Fruit fly (Drosophila melanogaster) whole organism: ENCODE data around the gene Dnah3.

ENCODE experiments used
- CG8478 ChIP-seq: fragments of >200 bp; optimal IDR thresholded peaks from 2 replicates; lab custom pipeline; 2018; ENCODE audit warnings: inconsistent platforms
- Dll ChIP-seq: fragments of >200 bp; optimal IDR thresholded peaks from 2 replicates; lab custom pipeline; 2017
- EcR ChIP-seq, 2 experiments: fragments of >200 bp; optimal IDR thresholded peaks; 2 replicates each; lab custom pipeline; 2017; ENCODE audit warnings: missing biosample characterization in 2 of 2, missing genetic modification characterization in 2 of 2, missing genetic modification reagents in 2 of 2
- pan ChIP-seq: fragments of >200 bp; optimal IDR thresholded peaks from 2 replicates; lab custom pipeline; 2017
- psq ChIP-seq: fragments of >200 bp; optimal IDR thresholded peaks from 2 replicates; lab custom pipeline; 2017
- usp ChIP-seq: fragments of >200 bp; optimal IDR thresholded peaks from 2 replicates; lab custom pipeline; 2017; ENCODE audit warnings: missing biosample characterization, missing genetic modification characterization, mixed read lengths

Gene Dnah3

DNA sequence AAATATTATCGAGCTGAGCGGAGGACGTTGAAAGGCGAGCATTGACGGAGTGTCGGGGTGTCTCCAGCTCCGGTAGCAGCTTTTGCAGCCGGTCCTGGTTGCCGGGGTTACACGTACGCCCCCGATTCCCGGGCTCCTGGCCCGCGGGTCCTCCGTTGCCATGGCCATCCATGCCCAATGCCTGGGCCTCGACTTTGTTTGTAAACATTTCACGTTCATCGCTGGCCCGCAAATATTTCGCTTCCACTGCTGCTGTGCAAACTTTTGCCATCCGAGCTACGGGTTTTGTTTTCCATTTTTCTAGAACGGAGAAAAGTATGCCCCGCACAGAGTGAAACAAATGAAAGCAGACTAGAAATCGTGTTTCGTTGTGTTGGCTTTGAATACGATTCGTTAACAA lies at the start of gene Dnah3:
Dnah3 (plus strand) TSS at position 301 of the 400 bp plus-strand sequence.
- TF ChIP-seq EcR (GFP tag; optimal IDR thresholded peaks at IDR 0.05; lab: Kevin White, UChicago): no peak
- TF ChIP-seq pan (lab: Kevin White, UChicago): no peak
- TF ChIP-seq CG8478 (lab: Kevin White, UChicago): no peak
- TF ChIP-seq Dll (lab: Kevin White, UChicago): no peak

DNA sequence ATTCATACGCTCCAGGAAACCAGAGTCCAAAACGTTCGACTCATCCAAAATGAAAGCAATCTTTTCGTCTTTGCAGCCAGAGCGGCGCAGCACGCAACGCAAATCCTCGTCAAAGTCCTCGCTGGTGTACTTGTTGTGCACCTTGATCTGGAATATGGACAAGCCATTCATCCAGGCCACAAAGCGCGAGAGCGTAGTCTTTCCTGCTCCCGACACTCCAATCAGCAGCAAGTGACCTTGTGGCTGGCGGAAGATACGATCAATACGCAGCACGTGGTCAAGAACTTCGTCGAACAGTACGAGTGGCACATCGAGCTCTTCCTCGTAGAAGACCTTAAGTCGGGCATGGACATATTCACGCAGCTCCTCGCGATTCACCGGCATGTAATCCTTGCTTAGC lies 46.9 kb upstream of the Dnah3 start:
- TF ChIP-seq psq (lab: Kevin White, UChicago): no peak
- TF ChIP-seq usp: no peak
- TF ChIP-seq Dll (lab: Kevin White, UChicago): no peak
- TF ChIP-seq EcR (GFP tag; optimal IDR thresholded peaks at IDR 0.05; lab: Kevin White, UChicago): no peak
- no peak for TF ChIP-seq CG8478 (lab: Kevin White, UChicago)
- TF ChIP-seq pan (lab: Kevin White, UChicago): no peak

DNA sequence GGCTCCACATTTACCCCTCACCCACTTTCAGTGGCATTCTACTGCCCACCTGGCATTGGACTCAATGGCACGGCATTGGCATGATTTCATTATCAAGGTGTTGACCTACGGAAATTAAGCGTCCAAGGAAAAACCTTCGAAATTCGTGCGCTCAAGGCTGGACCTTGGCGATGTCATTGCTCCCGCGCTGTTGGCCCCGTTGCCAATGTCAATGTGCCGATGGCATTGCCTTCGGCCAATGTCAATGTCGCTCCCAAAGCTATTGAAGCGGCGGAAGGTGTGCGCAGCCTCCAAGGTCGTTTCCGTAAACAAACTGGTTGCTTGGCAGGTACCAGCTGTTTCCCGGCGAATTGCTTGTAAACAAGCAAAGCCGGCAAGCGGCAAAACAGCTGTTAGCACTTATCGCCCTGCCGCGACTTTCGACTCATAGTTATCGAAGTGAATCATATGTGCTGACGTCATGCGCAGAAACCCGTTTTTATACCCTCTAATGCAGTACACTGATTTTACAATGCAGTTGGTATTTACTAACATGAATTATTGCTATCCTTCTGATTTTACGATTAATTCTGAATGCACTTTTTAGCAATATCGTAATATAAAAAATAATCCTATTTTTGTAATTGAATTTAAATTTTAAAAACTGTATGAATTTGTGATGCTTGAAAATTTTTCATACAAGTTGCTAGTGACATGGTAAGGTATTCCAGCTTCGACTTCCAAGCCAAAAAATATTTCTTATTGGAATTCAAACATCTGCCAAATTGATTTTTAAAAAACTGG lies 36.5 kb upstream of the Dnah3 start:
- TF ChIP-seq CG8478 (lab: Kevin White, UChicago): no peak
- no peak for TF ChIP-seq Dll (lab: Kevin White, UChicago)
- no peak for TF ChIP-seq psq (lab: Kevin White, UChicago)
- no peak for TF ChIP-seq pan (lab: Kevin White, UChicago)
- TF ChIP-seq usp: no peak
- no peak for TF ChIP-seq EcR (GFP tag; optimal IDR thresholded peaks at IDR 0.05; lab: Kevin White, UChicago)

DNA sequence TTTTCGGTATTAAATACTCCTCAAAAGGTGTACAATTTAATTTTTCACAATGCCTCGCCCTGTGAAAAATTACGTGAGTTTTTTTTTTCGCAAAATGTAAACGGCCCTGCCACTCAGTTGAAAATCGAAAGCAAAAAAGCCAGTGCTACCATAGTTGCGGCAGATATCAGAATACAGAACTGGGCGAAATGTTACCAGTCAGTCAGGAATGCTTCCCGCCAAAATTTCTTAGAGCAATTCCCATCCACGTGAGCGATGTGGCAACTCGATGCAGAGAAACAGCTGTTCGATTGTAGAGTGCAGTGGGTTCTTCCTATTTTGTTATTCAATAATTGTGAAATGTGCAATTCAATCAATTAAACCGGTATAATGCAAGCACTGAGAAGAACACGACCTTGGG lies 35.5 kb upstream of the Dnah3 start, which contains the start of the genes Dhc64C and LeuRS-m:
Dhc64C (minus strand) TSS at position 104 of the 400 bp plus-strand sequence.
LeuRS-m (plus strand) TSS at position 270 of the 400 bp plus-strand sequence.
- TF ChIP-seq CG8478 (lab: Kevin White, UChicago): no peak
- TF ChIP-seq Dll (lab: Kevin White, UChicago): no peak
- no peak for TF ChIP-seq EcR (GFP tag; optimal IDR thresholded peaks at IDR 0.05; lab: Kevin White, UChicago)
- TF ChIP-seq pan (lab: Kevin White, UChicago): no peak
- TF ChIP-seq psq (lab: Kevin White, UChicago): no peak
- TF ChIP-seq usp: no peak

DNA sequence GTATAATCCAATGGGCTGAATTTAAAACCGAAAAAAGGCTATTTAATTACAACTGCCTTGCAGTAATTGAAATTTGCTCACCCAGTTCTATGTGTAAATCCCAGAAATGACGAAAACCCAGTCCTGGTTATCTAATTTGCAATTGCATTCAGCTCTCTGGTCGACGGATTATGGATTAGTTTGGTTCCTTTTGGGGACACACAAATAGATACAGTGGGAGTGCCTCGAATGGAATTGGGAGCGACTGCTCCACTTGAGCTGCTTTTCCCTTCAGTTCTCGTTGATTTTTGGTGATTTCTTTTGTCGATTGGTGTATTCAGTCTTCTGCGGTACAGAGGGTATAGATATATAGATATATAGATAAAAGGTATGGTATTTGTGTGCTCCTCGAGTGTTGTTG lies 27.6 kb upstream of the Dnah3 start, which contains the start of gene CG13708:
CG13708 (minus strand) TSS at position 101 of the 400 bp plus-strand sequence.
- TF ChIP-seq EcR (GFP tag; optimal IDR thresholded peaks at IDR 0.05; lab: Kevin White, UChicago) (no peak), psq (lab: Kevin White, UChicago) (no peak), pan (lab: Kevin White, UChicago) (no peak), usp (no peak)

DNA sequence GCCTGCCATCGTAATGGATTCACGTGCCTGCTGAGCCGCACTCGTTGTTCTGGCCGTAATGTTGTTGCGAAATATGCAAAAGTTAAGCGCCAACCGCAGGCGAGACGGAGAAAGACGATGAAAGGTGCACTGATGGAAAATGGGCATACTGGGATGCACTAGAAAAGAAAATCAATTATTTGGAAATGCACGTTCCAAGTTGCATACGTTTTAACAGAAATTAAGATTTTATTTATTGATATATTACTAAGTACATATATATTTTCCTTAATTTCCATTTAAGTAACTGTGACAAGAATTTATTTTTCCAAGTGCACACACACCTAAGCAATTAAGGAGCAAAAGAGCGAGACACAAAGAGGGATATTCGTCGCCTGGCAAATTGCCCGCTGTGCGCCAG lies 26.1 kb upstream of the Dnah3 start:
- TF ChIP-seq EcR (GFP tag; optimal IDR thresholded peaks at IDR 0.05; lab: Kevin White, UChicago) (no peak), Dll (lab: Kevin White, UChicago) (no peak), usp (no peak), pan (lab: Kevin White, UChicago) (no peak), psq (lab: Kevin White, UChicago) (no peak), CG8478 (lab: Kevin White, UChicago) (no peak)

DNA sequence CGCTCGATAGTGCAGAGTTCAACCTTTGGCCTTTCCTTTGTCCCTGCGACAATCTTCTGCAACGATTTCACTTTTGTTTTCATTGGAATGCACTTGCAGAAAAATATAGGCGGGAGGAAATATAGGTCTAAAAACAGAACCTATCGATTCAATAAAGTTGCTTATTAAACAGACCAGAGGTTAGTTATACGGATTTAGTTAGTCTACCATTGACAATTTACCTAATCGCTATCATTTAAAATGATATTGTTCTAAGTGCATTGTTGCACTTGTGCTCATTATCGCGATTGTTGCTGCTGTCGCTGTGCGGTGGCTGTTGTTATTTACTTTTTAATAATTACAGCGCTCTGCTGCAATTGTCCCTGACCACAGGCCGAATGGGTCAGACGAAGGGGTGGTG lies 24.7 kb upstream of the Dnah3 start:
- TF ChIP-seq psq (lab: Kevin White, UChicago) (no peak), Dll (lab: Kevin White, UChicago) (no peak), pan (lab: Kevin White, UChicago) (no peak), usp (no peak), CG8478 (lab: Kevin White, UChicago) (no peak), EcR (GFP tag; optimal IDR thresholded peaks at IDR 0.05; lab: Kevin White, UChicago) (no peak)

DNA sequence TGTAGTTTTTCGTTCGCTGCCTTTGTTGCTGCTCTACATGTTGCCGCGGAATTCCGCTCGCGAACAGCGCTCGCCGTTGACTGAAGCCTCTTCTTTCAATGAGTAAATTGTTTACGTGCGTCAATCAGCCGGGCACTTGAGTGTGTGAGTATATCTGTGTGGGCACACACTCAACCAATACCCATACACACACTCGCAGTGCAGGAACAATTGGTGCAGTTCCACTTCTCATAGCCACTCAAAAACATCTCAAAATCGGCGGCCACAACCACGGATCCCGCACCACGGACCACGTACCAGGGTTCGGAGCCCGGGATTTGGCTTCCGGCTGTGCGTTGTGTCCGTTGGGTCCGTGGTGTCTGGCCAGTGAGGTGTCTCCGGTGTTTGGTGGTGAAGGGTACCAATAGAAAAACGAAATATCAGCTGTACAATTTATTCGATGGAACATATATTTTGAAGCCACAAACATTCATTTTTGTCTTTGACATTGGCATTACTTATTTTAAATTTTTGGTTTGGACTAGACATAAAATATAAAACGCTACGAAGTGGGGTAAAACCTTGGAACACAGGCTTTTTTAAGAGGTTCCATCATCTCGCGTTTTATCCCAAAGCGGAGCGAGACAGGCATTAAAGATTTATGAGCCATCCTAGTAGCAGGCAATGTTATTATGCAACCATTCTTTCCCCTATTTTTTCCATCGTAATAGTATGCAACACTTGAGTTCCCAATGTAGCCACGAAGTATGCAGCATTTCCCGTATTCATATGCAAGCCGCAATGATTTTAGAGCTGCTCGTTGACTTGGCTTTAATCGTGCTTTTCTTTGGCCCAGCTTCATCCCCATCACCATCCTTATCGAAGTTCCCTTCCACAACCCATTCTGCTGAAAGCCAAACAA lies 20.8 kb upstream of the Dnah3 start, which contains the start of gene CG13707:
CG13707 (minus strand) TSS at position 70 of the 901 bp plus-strand sequence.
- TF ChIP-seq pan (lab: Kevin White, UChicago): no peak
- TF ChIP-seq psq (lab: Kevin White, UChicago): no peak

DNA sequence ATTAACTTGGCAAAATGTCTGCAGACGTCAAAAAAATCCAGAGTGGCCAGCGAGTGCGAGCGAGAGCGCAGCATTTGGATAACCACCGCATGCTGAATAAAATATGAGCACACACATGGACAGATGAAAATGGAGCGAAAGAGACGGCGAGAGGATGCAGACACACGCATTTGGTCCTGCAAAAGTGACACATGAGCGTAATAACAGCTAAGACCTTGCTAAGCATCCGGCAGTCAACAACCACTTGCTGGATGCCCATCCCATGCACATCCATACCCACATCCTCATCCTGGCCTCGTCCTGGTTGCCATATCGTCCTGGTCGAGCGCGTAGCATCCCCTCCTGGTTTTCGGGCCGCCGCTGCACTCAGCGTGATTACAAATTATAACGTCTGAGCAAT lies 18.4 kb upstream of the Dnah3 start:
- TF ChIP-seq psq (lab: Kevin White, UChicago) (no peak), pan (lab: Kevin White, UChicago) (no peak), EcR (GFP tag; optimal IDR thresholded peaks at IDR 0.05; lab: Kevin White, UChicago) (no peak), usp (no peak)

DNA sequence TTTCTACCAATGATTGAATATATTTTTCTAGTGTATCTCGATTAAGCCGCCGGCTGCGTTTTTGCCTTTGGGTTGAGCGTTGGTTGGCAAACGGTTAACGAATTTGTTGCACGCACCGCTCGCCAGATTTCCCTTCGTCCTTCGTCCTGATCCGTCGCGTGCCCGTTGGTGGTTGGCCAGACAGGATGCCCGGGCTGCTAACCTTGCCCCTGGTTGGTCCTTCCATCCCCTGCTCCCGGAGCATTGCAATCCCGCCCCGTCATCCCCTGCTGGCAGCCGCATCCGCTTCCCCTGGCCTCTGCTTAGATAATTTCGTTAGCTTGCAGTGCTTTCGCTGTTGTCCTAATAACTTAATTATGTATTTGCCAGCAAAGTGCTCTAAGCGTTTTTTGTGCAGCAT lies 17.6 kb upstream of the Dnah3 start:
- no peak for TF ChIP-seq pan (lab: Kevin White, UChicago)
- no peak for TF ChIP-seq Dll (lab: Kevin White, UChicago)

DNA sequence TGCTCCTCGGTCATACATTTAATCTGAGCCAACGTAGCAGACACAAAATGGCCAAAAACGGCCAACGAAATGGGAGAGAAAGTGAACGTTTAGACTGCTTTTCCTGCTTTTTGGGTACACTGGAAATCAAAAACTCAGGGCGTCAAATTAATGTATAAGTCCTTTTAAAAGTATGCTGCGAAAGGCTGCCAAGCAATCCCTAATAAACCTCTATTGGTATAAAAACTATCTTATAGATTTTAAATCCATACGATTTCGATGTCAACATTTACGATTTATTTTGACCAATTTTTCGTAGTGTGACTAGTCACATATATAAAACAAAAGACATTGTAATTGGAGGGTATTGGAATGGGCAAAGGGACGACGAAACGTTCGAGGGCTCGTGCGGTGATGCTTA lies 16.3 kb upstream of the Dnah3 start:
- TF ChIP-seq usp (no peak), CG8478 (lab: Kevin White, UChicago) (no peak), Dll (lab: Kevin White, UChicago) (no peak), EcR (GFP tag; optimal IDR thresholded peaks at IDR 0.05; lab: Kevin White, UChicago) (no peak), psq (lab: Kevin White, UChicago) (no peak), pan (lab: Kevin White, UChicago) (no peak)

DNA sequence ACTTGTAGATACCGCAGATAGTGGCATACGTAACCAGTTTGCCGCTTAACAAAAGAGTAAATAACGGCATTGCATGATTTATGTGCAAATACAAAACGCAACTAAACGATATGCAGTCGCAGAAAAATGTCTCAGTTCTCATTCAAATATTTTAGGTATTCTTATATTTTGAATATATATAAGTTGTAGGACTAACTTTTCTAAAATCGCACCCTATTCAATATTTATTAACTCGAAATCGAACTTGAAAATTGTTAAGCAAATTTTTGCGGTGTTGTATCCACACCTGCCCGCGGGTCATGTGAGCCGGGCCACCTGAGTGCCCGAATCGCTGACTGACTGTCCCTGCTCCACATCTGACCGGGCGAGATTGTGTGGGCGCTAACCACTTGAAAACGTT lies 13.0 kb upstream of the Dnah3 start:
- no peak for TF ChIP-seq psq (lab: Kevin White, UChicago)
- TF ChIP-seq EcR (GFP tag; optimal IDR thresholded peaks at IDR 0.05; lab: Kevin White, UChicago): no peak
- no peak for TF ChIP-seq CG8478 (lab: Kevin White, UChicago)
- TF ChIP-seq pan (lab: Kevin White, UChicago): no peak
- no peak for TF ChIP-seq usp
- TF ChIP-seq Dll (lab: Kevin White, UChicago): no peak
